Worm (Caenorhabditis elegans) whole organism, L1 larva: Measurements from ENCODE around the gene H42K12.3.

Experiments
- C04F5.9 ChIP-seq: sonication (generic microtip); optimal IDR thresholded peaks from 2 replicates; lab custom pipeline; 2016; ENCODE audit warnings: missing genetic modification characterization, missing compliant biosample characterization
- F16B12.6 ChIP-seq: fragments of 150-350 bp; optimal IDR thresholded peaks from 2 replicates; lab custom pipeline; 2014; ENCODE audit warnings: missing biosample characterization, missing genetic modification characterization
- aha-1 ChIP-seq: fragments of 150-350 bp; optimal IDR thresholded peaks from 2 replicates; lab custom pipeline; 2014; ENCODE audit warnings: missing biosample characterization, missing genetic modification characterization
- alr-1 ChIP-seq: fragments of 200-800 bp; sonication (Bioruptor generic); optimal IDR thresholded peaks from 2 replicates; lab custom pipeline; 2018; ENCODE audit warnings: borderline replicate concordance, mild to moderate bottlenecking, missing genetic modification characterization, missing compliant biosample characterization
- blmp-1 ChIP-seq: fragments of 150-350 bp; optimal IDR thresholded peaks from 2 replicates; lab custom pipeline; 2014; ENCODE audit warnings: missing biosample characterization, missing genetic modification characterization
- ceh-8 ChIP-seq: fragments of 200-800 bp; sonication (Bioruptor generic); optimal IDR thresholded peaks from 2 replicates; lab custom pipeline; 2018; ENCODE audit warnings: mild to moderate bottlenecking, missing genetic modification characterization, moderate library complexity, missing compliant biosample characterization
- dpl-1 ChIP-seq, 3 experiments: fragments of 150-350 bp in 2 of 3; sonication (generic microtip) in 1 of 3; optimal IDR thresholded peaks; 2 replicates each; lab custom pipeline; 2014 to 2017; ENCODE audit warnings: missing biosample characterization in 3 of 3, missing genetic modification characterization in 3 of 3, missing genetic modification reagents in 3 of 3
- dsc-1 ChIP-seq: sonication (generic microtip); optimal IDR thresholded peaks from 2 replicates; lab custom pipeline; 2016; ENCODE audit warnings: mild to moderate bottlenecking, missing genetic modification characterization, missing compliant biosample characterization
- efl-1 ChIP-seq, 4 experiments: fragments of 150-350 bp; optimal IDR thresholded peaks in 3 of 4; peaks in 1 of 4; 1 replicate in 1 of 4; 2 replicates in 3 of 4; lab custom pipeline; 2014; ENCODE audit warnings: missing biosample characterization in 2 of 4, missing genetic modification characterization in 2 of 4, missing genetic modification reagents in 2 of 4
- efl-3 ChIP-seq: fragments of 200-800 bp; sonication (Bioruptor generic); optimal IDR thresholded peaks from 2 replicates; lab custom pipeline; 2018; ENCODE audit warnings: mild to moderate bottlenecking, missing genetic modification characterization, missing compliant biosample characterization
- egl-13 ChIP-seq: sonication (generic microtip); optimal IDR thresholded peaks from 2 replicates; lab custom pipeline; 2016; ENCODE audit warnings: missing genotype, missing genetic modification reagents, missing genetic modification characterization, missing compliant biosample characterization
- egl-27 ChIP-seq, 2 experiments: fragments of 150-350 bp in 1 of 2; sonication (generic microtip); optimal IDR thresholded peaks; 3 replicates each; lab custom pipeline; 2017 to 2018; ENCODE audit warnings: missing biosample characterization in 2 of 2, missing genetic modification characterization in 2 of 2, missing genetic modification reagents in 2 of 2
- elt-2 ChIP-seq: sonication (generic microtip); optimal IDR thresholded peaks from 2 replicates; lab custom pipeline; 2016; ENCODE audit warnings: missing genetic modification characterization, mild to moderate bottlenecking, inconsistent platforms, missing compliant biosample characterization, missing genetic modification reagents
- elt-3 ChIP-seq, 6 experiments: fragments of 150-350 bp in 1 of 6; sonication (generic microtip); optimal IDR thresholded peaks; 2 replicates each; lab custom pipeline; 2017 to 2018; ENCODE audit warnings: missing biosample characterization in 6 of 6, missing genetic modification characterization in 6 of 6, inconsistent platforms in 1 of 6
- fkh-8 ChIP-seq: sonication (generic microtip); optimal IDR thresholded peaks from 2 replicates; lab custom pipeline; 2016; ENCODE audit warnings: mild to moderate bottlenecking, missing genetic modification characterization, missing compliant biosample characterization
- hlh-17 ChIP-seq: fragments of 200-800 bp; sonication (Bioruptor generic); optimal IDR thresholded peaks from 2 replicates; lab custom pipeline; 2018; ENCODE audit warnings: missing genetic modification characterization, mild to moderate bottlenecking, missing compliant biosample characterization, moderate library complexity, borderline replicate concordance
- hlh-4 ChIP-seq: sonication (generic microtip); optimal IDR thresholded peaks from 2 replicates; lab custom pipeline; 2016; ENCODE audit warnings: mild to moderate bottlenecking, missing genetic modification characterization, missing compliant biosample characterization
- irx-1 ChIP-seq: sonication (generic microtip); optimal IDR thresholded peaks from 2 replicates; lab custom pipeline; 2016; ENCODE audit warnings: missing genetic modification characterization, missing compliant biosample characterization
- lin-13 ChIP-seq: fragments of 150-350 bp; optimal IDR thresholded peaks from 2 replicates; lab custom pipeline; 2014; ENCODE audit warnings: missing biosample characterization, missing genetic modification reagents, missing genetic modification characterization
- lin-14 ChIP-seq: fragments of 200-800 bp; sonication (Bioruptor generic); optimal IDR thresholded peaks from 2 replicates; lab custom pipeline; 2018; ENCODE audit warnings: mild to moderate bottlenecking, missing genetic modification characterization, moderate library complexity, missing compliant biosample characterization
- lsy-2 ChIP-seq, 2 experiments: fragments of 150-350 bp; optimal IDR thresholded peaks; 2 replicates each; lab custom pipeline; 2014; ENCODE audit warnings: missing biosample characterization in 2 of 2, missing genetic modification characterization in 2 of 2
- mab-9 ChIP-seq: fragments of 200-800 bp; sonication (Bioruptor generic); IDR thresholded peaks from 2 replicates; pipeline ENCODE4 v1.3.6; 2022; ENCODE audit warnings: missing genetic modification reagents, missing genetic modification characterization, missing compliant biosample characterization
- nhr-11 ChIP-seq: fragments of 150-350 bp; optimal IDR thresholded peaks from 2 replicates; lab custom pipeline; 2014; ENCODE audit warnings: missing biosample characterization, missing genetic modification characterization
- nhr-19 ChIP-seq: fragments of 200-800 bp; sonication (Bioruptor generic); conservative IDR thresholded peaks from 2 replicates; pipeline ENCODE4 v1.3.6; 2022; ENCODE audit warnings: missing genetic modification characterization, missing compliant biosample characterization
- nhr-20 ChIP-seq: sonication (generic microtip); optimal IDR thresholded peaks from 2 replicates; lab custom pipeline; 2016; ENCODE audit warnings: mild to moderate bottlenecking, missing genetic modification characterization, missing compliant biosample characterization
- nhr-28 ChIP-seq: fragments of 150-350 bp; optimal IDR thresholded peaks from 2 replicates; lab custom pipeline; 2014; ENCODE audit warnings: missing biosample characterization, missing genetic modification characterization
- nhr-47 ChIP-seq: sonication (generic microtip); optimal IDR thresholded peaks from 2 replicates; lab custom pipeline; 2016; ENCODE audit warnings: mild to moderate bottlenecking, missing genetic modification characterization, moderate library complexity, missing compliant biosample characterization
- nhr-71 ChIP-seq: sonication (generic microtip); optimal IDR thresholded peaks from 2 replicates; lab custom pipeline; 2016; ENCODE audit warnings: mild to moderate bottlenecking, missing genetic modification characterization, moderate library complexity, missing compliant biosample characterization
- nhr-76 ChIP-seq: sonication (generic microtip); optimal IDR thresholded peaks from 2 replicates; lab custom pipeline; 2017; ENCODE audit warnings: missing biosample characterization, missing genetic modification characterization
- nhr-77 ChIP-seq: fragments of 150-350 bp; optimal IDR thresholded peaks from 2 replicates; lab custom pipeline; 2014; ENCODE audit warnings: missing biosample characterization, missing genetic modification characterization
- nhr-84 ChIP-seq: sonication (generic microtip); optimal IDR thresholded peaks from 2 replicates; lab custom pipeline; 2017; ENCODE audit warnings: missing biosample characterization, missing genetic modification characterization
- nhr-90 ChIP-seq: sonication (generic microtip); optimal IDR thresholded peaks from 2 replicates; lab custom pipeline; 2016; ENCODE audit warnings: mild to moderate bottlenecking, missing genetic modification characterization, missing compliant biosample characterization; ENCODE audit not compliant: poor library complexity
- pax-3 ChIP-seq: fragments of 200-800 bp; sonication (Bioruptor generic); optimal IDR thresholded peaks from 2 replicates; lab custom pipeline; 2018; ENCODE audit warnings: mild to moderate bottlenecking, missing genetic modification characterization, moderate library complexity, missing compliant biosample characterization
- pqm-1 ChIP-seq: sonication (generic microtip); optimal IDR thresholded peaks from 3 replicates; lab custom pipeline; 2017; ENCODE audit warnings: missing biosample characterization, missing genetic modification characterization
- rnt-1 ChIP-seq: sonication (generic microtip); optimal IDR thresholded peaks from 2 replicates; lab custom pipeline; 2016; ENCODE audit warnings: mild to moderate bottlenecking, missing genetic modification characterization, moderate library complexity, missing compliant biosample characterization
- skn-1 ChIP-seq: fragments of 150-350 bp; optimal IDR thresholded peaks from 2 replicates; lab custom pipeline; 2014; ENCODE audit warnings: missing biosample characterization, missing genetic modification characterization
- sox-4 ChIP-seq: sonication (generic microtip); optimal IDR thresholded peaks from 2 replicates; lab custom pipeline; 2016; ENCODE audit warnings: missing genetic modification characterization, missing compliant biosample characterization
- sptf-1 ChIP-seq: fragments of 150-350 bp; optimal IDR thresholded peaks from 2 replicates; lab custom pipeline; 2014; ENCODE audit warnings: missing biosample characterization, missing genetic modification characterization
- swsn-7 ChIP-seq: sonication (generic microtip); optimal IDR thresholded peaks from 2 replicates; lab custom pipeline; 2016; ENCODE audit warnings: missing genetic modification characterization, missing compliant biosample characterization
- tbx-2 ChIP-seq: sonication (generic microtip); optimal IDR thresholded peaks from 2 replicates; lab custom pipeline; 2016; ENCODE audit warnings: missing genetic modification characterization, missing compliant biosample characterization
- unc-130 ChIP-seq: fragments of 150-350 bp; optimal IDR thresholded peaks from 2 replicates; lab custom pipeline; 2017; ENCODE audit warnings: missing biosample characterization, missing genetic modification characterization, inconsistent platforms
- unc-30 ChIP-seq: sonication (generic microtip); optimal IDR thresholded peaks from 2 replicates; lab custom pipeline; 2017; ENCODE audit warnings: missing biosample characterization, missing genetic modification characterization
- unc-98 ChIP-seq: fragments of 200-800 bp; sonication (Bioruptor generic); IDR thresholded peaks from 2 replicates; pipeline ENCODE4 v1.3.6; 2022; ENCODE audit warnings: missing genetic modification characterization, missing compliant biosample characterization
- vab-15 ChIP-seq: sonication (generic microtip); optimal IDR thresholded peaks from 2 replicates; lab custom pipeline; 2017; ENCODE audit warnings: missing genotype, mild to moderate bottlenecking, missing genetic modification characterization, missing compliant biosample characterization
- zip-4 ChIP-seq: fragments of 200-800 bp; sonication (Bioruptor generic); optimal IDR thresholded peaks from 2 replicates; lab custom pipeline; 2018; ENCODE audit warnings: mild to moderate bottlenecking, missing genetic modification characterization, moderate library complexity, missing compliant biosample characterization
- ztf-11 ChIP-seq, 2 experiments: sonication (generic microtip); optimal IDR thresholded peaks; 2 replicates each; lab custom pipeline; 2016 to 2017; ENCODE audit warnings: missing genetic modification characterization in 2 of 2, missing biosample characterization in 1 of 2, missing compliant biosample characterization in 1 of 2
- ztf-4 ChIP-seq: fragments of 150-350 bp; optimal IDR thresholded peaks from 2 replicates; lab custom pipeline; 2014; ENCODE audit warnings: missing biosample characterization, missing genetic modification characterization

Gene H42K12.3

ce11 chrX:1319708-1320107 is 8.5 kb downstream of the H42K12.3 start (continued):
- TF ChIP-seq hlh-17 (no peak), lsy-2 (tag; optimal IDR thresholded peaks at IDR 0.05; lab: Kevin White, UChicago) (peak; percentile 1 to 50), nhr-71 (peak; percentile 74), nhr-28 (no peak), egl-13 (tag; lab: Kevin White, UChicago) (no peak), dsc-1 (tag; lab: Kevin White, UChicago) (peak; percentile 31), dpl-1 (GFP tag; optimal IDR thresholded peaks at IDR 0.05; lab: Kevin White, UChicago) (no peak), elt-2 (tag; lab: Kevin White, UChicago) (peak; percentile 60), nhr-76 (no peak), F16B12.6 (no peak)
- TF ChIP-seq, all 84 proteins: peak for 35

DNA sequence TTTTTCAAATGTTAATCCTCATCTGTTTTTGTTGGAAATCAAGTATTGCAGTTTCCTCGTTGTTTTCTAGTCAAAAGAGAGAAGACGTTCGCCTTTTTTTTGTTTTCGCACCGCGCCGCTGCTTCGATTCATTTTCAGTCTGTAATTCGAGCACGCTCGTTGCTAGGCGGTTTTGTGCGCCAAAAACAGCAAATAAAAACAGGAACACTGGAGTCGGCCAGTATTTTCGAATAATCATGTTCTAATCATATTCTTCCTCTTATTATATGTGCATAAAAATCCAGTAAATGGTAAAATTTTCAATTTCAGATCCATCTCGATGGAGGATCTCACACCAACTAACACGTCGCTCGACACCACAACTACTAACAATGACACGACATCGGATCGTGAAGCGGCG is 9.9 kb downstream of the H42K12.3 start, which contains the start of gene pdk-1:
Gene pdk-1, plus strand, starts transcription at position 301 of the 400 bp plus-strand sequence.
- TF ChIP-seq aha-1 (tag; lab: Kevin White, UChicago) (no peak), unc-30 (tag; lab: Kevin White, UChicago) (no peak), nhr-90 (tag; lab: Kevin White, UChicago) (no peak), sptf-1 (tag; lab: Kevin White, UChicago) (no peak), alr-1 (tag; lab: Kevin White, UChicago) (no peak), efl-3 (no peak)

DNA sequence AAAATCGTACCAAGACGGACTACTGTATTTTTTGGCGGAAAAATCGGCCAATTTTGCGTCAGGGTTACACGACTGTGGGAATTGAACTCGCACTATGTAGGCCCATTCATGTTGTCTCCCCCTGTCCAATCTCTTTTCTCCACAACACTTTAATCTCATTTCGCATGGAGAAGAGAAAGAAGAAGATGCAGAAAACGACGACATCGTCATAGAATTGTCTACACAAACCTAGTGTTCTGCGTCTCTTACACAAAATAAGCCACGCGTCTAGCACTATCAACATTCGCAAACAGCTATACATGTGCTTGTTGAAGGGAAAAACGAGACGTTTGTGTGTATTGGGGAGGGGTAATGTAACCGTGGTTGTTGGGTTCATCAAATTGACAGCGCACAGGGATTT is 11.8 kb downstream of the H42K12.3 start:
- TF ChIP-seq nhr-20 (tag; lab: Kevin White, UChicago) (peak; percentile 67), hlh-17 (no peak), elt-2 (tag; lab: Kevin White, UChicago) (no peak), pqm-1 (tag; lab: Kevin White, UChicago) (no peak), sox-4 (peak; percentile 50), ceh-8 (peak; percentile 65), C04F5.9 (peak; percentile 11), ztf-11 (tag; optimal IDR thresholded peaks at IDR 0.05; lab: Kevin White, UChicago) (peak in 1 of 2 experiments; percentile 30), swsn-7 (tag; lab: Kevin White, UChicago) (peak; percentile 67), tbx-2 (tag; lab: Kevin White, UChicago) (peak; percentile 79), nhr-84 (no peak), unc-30 (tag; lab: Kevin White, UChicago) (no peak), ztf-4 (tag; lab: Kevin White, UChicago) (peak; percentile 74), unc-98 (GFP tag; lab: Robert Waterston, UW) (no peak), zip-4 (GFP tag; lab: Kevin White, UChicago) (no peak), nhr-71 (peak; percentile 70), efl-1 (optimal IDR thresholded peaks at IDR 0.05; lab: Kevin White, UChicago) (peak; percentile 58 to 73), efl-1 (GFP tag; optimal IDR thresholded peaks at IDR 0.05 in 1 of 2; lab: Kevin White, UChicago) (peak in 1 of 2 experiments; percentile 86), skn-1 (tag; lab: Kevin White, UChicago) (peak; percentile 92), elt-3 (tag; optimal IDR thresholded peaks at IDR 0.05; lab: Kevin White, UChicago) (peak in 5 of 6 experiments; percentile 24 to 85 (median 70)), nhr-11 (peak; percentile 59), unc-130 (tag; lab: Kevin White, UChicago) (peak; percentile 38), vab-15 (tag; lab: Kevin White, UChicago) (peak; percentile 52), rnt-1 (peak; percentile 27), lin-13 (GFP tag; lab: Kevin White, UChicago) (peak; percentile 64), nhr-77 (peak; percentile 72), aha-1 (tag; lab: Kevin White, UChicago) (no peak), nhr-47 (tag; lab: Kevin White, UChicago) (peak; percentile 90), irx-1 (tag; lab: Kevin White, UChicago) (peak; percentile 73), blmp-1 (tag; lab: Kevin White, UChicago) (peak; percentile 27), dsc-1 (tag; lab: Kevin White, UChicago) (peak; percentile 83), lin-14 (GFP tag; lab: Kevin White, UChicago) (peak; percentile 83), nhr-19 (GFP tag; lab: Robert Waterston, UW) (peak; percentile 72), egl-27 (tag; optimal IDR thresholded peaks at IDR 0.05; lab: Kevin White, UChicago) (no peak), mab-9 (GFP tag; lab: Robert Waterston, UW) (peak; percentile 67), hlh-4 (tag; lab: Kevin White, UChicago) (no peak), egl-13 (tag; lab: Kevin White, UChicago) (peak; percentile 34), fkh-8 (peak; percentile 88), pax-3 (peak; percentile 47)
